Fruit fly (Drosophila melanogaster) whole organism, embryonic: ENCODE data around the gene t-Grip84.

Experiments used
- Abd-B ChIP-seq: fragments of 200-800 bp; sonication (Bioruptor generic); optimal IDR thresholded peaks from 2 replicates; lab custom pipeline; 2018; ENCODE audit warnings: missing biosample characterization, mild to moderate bottlenecking, missing genetic modification characterization, moderate library complexity
- Awh ChIP-seq: fragments of 200-800 bp; sonication (Bioruptor generic); IDR thresholded peaks from 2 replicates; pipeline ENCODE4, ENCODE4 v1.3.6; 2022; ENCODE audit warnings: missing biosample characterization, missing genetic modification characterization
- CG10321 ChIP-seq: fragments of 200-800 bp; sonication (Bioruptor generic); IDR thresholded peaks from 2 replicates; pipeline ENCODE4 v1.3.6; 2022; ENCODE audit warnings: missing biosample characterization, missing genetic modification characterization
- CG10979 ChIP-seq: fragments of 200-800 bp; sonication (Bioruptor generic); optimal IDR thresholded peaks from 2 replicates; lab custom pipeline; 2018; ENCODE audit warnings: missing biosample characterization, mild to moderate bottlenecking, missing genetic modification characterization, moderate library complexity
- CG17328 ChIP-seq: fragments of 200-800 bp; sonication (Bioruptor generic); IDR thresholded peaks from 2 replicates; pipeline ENCODE4 v1.3.6; 2022; ENCODE audit warnings: missing biosample characterization, missing genetic modification characterization
- CG18262 ChIP-seq: fragments of 200-800 bp; optimal IDR thresholded peaks from 3 replicates; lab custom pipeline; 2019; ENCODE audit warnings: missing biosample characterization, mild to moderate bottlenecking, missing genetic modification characterization, moderate library complexity
- CG18764 ChIP-seq: fragments of 200-800 bp; sonication (Bioruptor generic); optimal IDR thresholded peaks from 3 replicates; lab custom pipeline; 2016; ENCODE audit warnings: missing biosample characterization, missing genetic modification characterization
- CG2678 ChIP-seq: fragments of 200-800 bp; sonication (Bioruptor generic); optimal IDR thresholded peaks from 3 replicates; lab custom pipeline; 2019; ENCODE audit warnings: missing biosample characterization, mild to moderate bottlenecking, missing genetic modification characterization, moderate library complexity
- CG2875 ChIP-seq: fragments of 200-800 bp; sonication (Bioruptor generic); optimal IDR thresholded peaks from 2 replicates; lab custom pipeline; 2017; ENCODE audit warnings: missing biosample characterization, mild to moderate bottlenecking, missing genetic modification characterization, missing genetic modification reagents
- CG30403 ChIP-seq: fragments of 200-800 bp; sonication (Bioruptor generic); optimal IDR thresholded peaks from 3 replicates; lab custom pipeline; 2016; ENCODE audit warnings: missing biosample characterization, missing genetic modification characterization
- CG32772 ChIP-seq: fragments of 200-800 bp; sonication (Bioruptor generic); IDR thresholded peaks from 2 replicates; pipeline ENCODE4 v1.3.6; 2022; ENCODE audit warnings: missing biosample characterization, missing genetic modification characterization
- CG34376 ChIP-seq: fragments of 200-800 bp; sonication (Bioruptor generic); optimal IDR thresholded peaks from 2 replicates; lab custom pipeline; 2018; ENCODE audit warnings: missing biosample characterization, mild to moderate bottlenecking, missing genetic modification characterization
- CG3995 ChIP-seq: fragments of 200-800 bp; sonication (Bioruptor generic); optimal IDR thresholded peaks from 3 replicates; lab custom pipeline; 2016; ENCODE audit warnings: missing biosample characterization, missing genetic modification characterization
- CG6254 ChIP-seq: fragments of 200-800 bp; sonication (Bioruptor generic); optimal IDR thresholded peaks from 3 replicates; lab custom pipeline; 2017; ENCODE audit warnings: mild to moderate bottlenecking, missing biosample characterization, missing genetic modification reagents, missing genetic modification characterization
- CG9609 ChIP-seq: fragments of 200-800 bp; sonication (Bioruptor generic); optimal IDR thresholded peaks from 3 replicates; lab custom pipeline; 2016; ENCODE audit warnings: missing biosample characterization, missing genetic modification characterization
- CoRest ChIP-seq: fragments of 200-800 bp; sonication (Bioruptor generic); optimal IDR thresholded peaks from 3 replicates; lab custom pipeline; 2018; ENCODE audit warnings: missing biosample characterization, mild to moderate bottlenecking, missing genetic modification characterization, moderate library complexity
- D ChIP-seq, 2 experiments: fragments of 200-800 bp in 1 of 2; fragments of >200 bp in 1 of 2; sonication (Bioruptor generic) in 1 of 2; optimal IDR thresholded peaks; 2 replicates in 1 of 2; 3 replicates in 1 of 2; lab custom pipeline; 2017; ENCODE audit warnings: mild to moderate bottlenecking in 1 of 2, missing biosample characterization in 1 of 2, missing genetic modification characterization in 1 of 2, missing genetic modification reagents in 1 of 2
- Deaf1 ChIP-seq: fragments of 200-800 bp; optimal IDR thresholded peaks from 3 replicates; lab custom pipeline; 2019; ENCODE audit warnings: missing biosample characterization, mild to moderate bottlenecking, missing genetic modification characterization, moderate library complexity
- Doc2 ChIP-seq: fragments of 200-800 bp; sonication (Bioruptor generic); IDR thresholded peaks from 2 replicates; pipeline ENCODE4 v1.3.6; 2022; ENCODE audit warnings: missing biosample characterization, missing genetic modification characterization
- Hmx ChIP-seq: fragments of 200-800 bp; sonication (Bioruptor generic); optimal IDR thresholded peaks from 2 replicates; lab custom pipeline; 2016; ENCODE audit warnings: missing biosample characterization, missing genetic modification characterization
- Hr3 ChIP-seq: fragments of 200-800 bp; sonication (Bioruptor generic); optimal IDR thresholded peaks from 3 replicates; lab custom pipeline; 2016; ENCODE audit warnings: missing biosample characterization, missing genetic modification characterization
- Med ChIP-seq: fragments of 200-800 bp; sonication (Bioruptor generic); peaks from one replicate; lab custom pipeline; 2016; ENCODE audit warnings: missing biosample characterization, missing genetic modification characterization, mild to moderate bottlenecking, inconsistent platforms, moderate library complexity
- Pdp1 ChIP-seq, 2 experiments: fragments of 200-800 bp; sonication (Bioruptor generic); optimal IDR thresholded peaks; 3 replicates each; lab custom pipeline; 2016; ENCODE audit warnings: missing biosample characterization in 2 of 2, missing genetic modification characterization in 2 of 2, mild to moderate bottlenecking in 1 of 2, moderate library complexity in 1 of 2
- Ptx1 ChIP-seq: fragments of 200-800 bp; sonication (Bioruptor generic); IDR thresholded peaks from 2 replicates; pipeline ENCODE4 v1.3.6; 2022; ENCODE audit warnings: missing biosample characterization, missing genetic modification characterization
- Sin3A ChIP-seq: fragments of >200 bp; optimal IDR thresholded peaks from 2 replicates; lab custom pipeline; 2018
- Sox100B ChIP-seq: fragments of 200-800 bp; sonication (Bioruptor generic); optimal IDR thresholded peaks from 3 replicates; lab custom pipeline; 2018; ENCODE audit warnings: missing biosample characterization, mild to moderate bottlenecking, missing genetic modification characterization
- Sox102F ChIP-seq: fragments of 200-800 bp; sonication (Bioruptor generic); optimal IDR thresholded peaks from 2 replicates; lab custom pipeline; 2018; ENCODE audit warnings: missing biosample characterization, mild to moderate bottlenecking, missing genetic modification characterization, moderate library complexity
- Sry-δ ChIP-seq: fragments of 200-800 bp; sonication (Bioruptor generic); optimal IDR thresholded peaks from 2 replicates; lab custom pipeline; 2016; ENCODE audit warnings: missing biosample characterization, missing genetic modification characterization
- Trl ChIP-seq, 3 experiments: fragments of >200 bp in 2 of 3; fragments of 200-800 bp in 1 of 3; sonication (Bioruptor generic) in 1 of 3; optimal IDR thresholded peaks; 2 replicates in 1 of 3; 3 replicates in 2 of 3; lab custom pipeline; 2016 to 2017; ENCODE audit warnings: missing biosample characterization in 1 of 3, missing genetic modification characterization in 1 of 3
- Vsx1 ChIP-seq: fragments of 200-800 bp; sonication (Bioruptor generic); optimal IDR thresholded peaks from 2 replicates; lab custom pipeline; 2017; ENCODE audit warnings: missing biosample characterization, mild to moderate bottlenecking, missing genetic modification characterization, missing genetic modification reagents
- bsh ChIP-seq, 2 experiments: fragments of 200-800 bp; sonication (Bioruptor generic); optimal IDR thresholded peaks; 2 replicates each; lab custom pipeline; 2017 to 2018; ENCODE audit warnings: mild to moderate bottlenecking in 2 of 2, missing biosample characterization in 2 of 2, missing genetic modification characterization in 2 of 2, moderate library complexity in 1 of 2
- chif ChIP-seq, 2 experiments: fragments of 200-800 bp; sonication (Bioruptor generic); optimal IDR thresholded peaks; 3 replicates each; lab custom pipeline; 2016; ENCODE audit warnings: missing biosample characterization in 2 of 2, missing genetic modification characterization in 2 of 2
- croc ChIP-seq: fragments of 200-800 bp; sonication (Bioruptor generic); conservative IDR thresholded peaks from 3 replicates; pipeline ENCODE4 v1.3.6; 2022; ENCODE audit warnings: missing biosample characterization, missing genetic modification characterization
- dpn ChIP-seq, 2 experiments: fragments of 200-800 bp; sonication (Bioruptor generic); optimal IDR thresholded peaks; 3 replicates each; lab custom pipeline; 2016; ENCODE audit warnings: missing biosample characterization in 2 of 2, missing genetic modification characterization in 2 of 2
- grn ChIP-seq: fragments of 200-800 bp; sonication (Bioruptor generic); optimal IDR thresholded peaks from 3 replicates; lab custom pipeline; 2017; ENCODE audit warnings: missing biosample characterization, missing genetic modification characterization
- her ChIP-seq: fragments of 200-800 bp; sonication (Bioruptor generic); optimal IDR thresholded peaks from 2 replicates; lab custom pipeline; 2016; ENCODE audit warnings: missing biosample characterization, missing genetic modification characterization
- hkb ChIP-seq, 2 experiments: fragments of 200-800 bp in 1 of 2; fragments of >200 bp in 1 of 2; sonication (Bioruptor generic) in 1 of 2; IDR thresholded peaks in 1 of 2; optimal IDR thresholded peaks in 1 of 2; 2 replicates each; pipeline versions ENCODE4 v1.3.6 to Lab custom; 2017 to 2022; ENCODE audit warnings: missing biosample characterization in 1 of 2, missing genetic modification characterization in 1 of 2
- lmd ChIP-seq: fragments of 200-800 bp; sonication (Bioruptor generic); IDR thresholded peaks from 2 replicates; pipeline ENCODE4 v1.3.6; 2022; ENCODE audit warnings: missing biosample characterization, missing genetic modification characterization
- nmo ChIP-seq: fragments of 200-800 bp; sonication (Bioruptor generic); optimal IDR thresholded peaks from 2 replicates; lab custom pipeline; 2018; ENCODE audit warnings: missing biosample characterization, mild to moderate bottlenecking, missing genetic modification characterization, moderate library complexity
- org-1 ChIP-seq: fragments of 200-800 bp; sonication (Bioruptor generic); optimal IDR thresholded peaks from 2 replicates; lab custom pipeline; 2017; ENCODE audit warnings: missing biosample characterization, missing genetic modification characterization
- pb ChIP-seq: fragments of 200-800 bp; sonication (Bioruptor generic); optimal IDR thresholded peaks from 3 replicates; lab custom pipeline; 2016; ENCODE audit warnings: missing biosample characterization, missing genetic modification characterization
- peb ChIP-seq: fragments of 200-800 bp; sonication (Bioruptor generic); IDR thresholded peaks from 2 replicates; pipeline ENCODE4 v1.3.6; 2022; ENCODE audit warnings: missing biosample characterization, missing genetic modification characterization
- pros ChIP-seq: fragments of 200-800 bp; sonication (Bioruptor generic); optimal IDR thresholded peaks from 3 replicates; lab custom pipeline; 2019; ENCODE audit warnings: missing biosample characterization, mild to moderate bottlenecking, missing genetic modification characterization, moderate library complexity
- pum ChIP-seq: fragments of 200-800 bp; sonication (Bioruptor generic); optimal IDR thresholded peaks from 2 replicates; lab custom pipeline; 2016; ENCODE audit warnings: missing biosample characterization, missing genetic modification characterization
- slbo ChIP-seq: fragments of 200-800 bp; sonication (Bioruptor generic); IDR thresholded peaks from 2 replicates; pipeline ENCODE4 v1.3.6; 2022; ENCODE audit warnings: missing biosample characterization, missing genetic modification characterization
- tup ChIP-seq: fragments of 200-800 bp; sonication (Bioruptor generic); optimal IDR thresholded peaks from 2 replicates; lab custom pipeline; 2016; ENCODE audit warnings: missing biosample characterization, mild to moderate bottlenecking, missing genetic modification characterization, moderate library complexity
- zen2 ChIP-seq: fragments of 200-800 bp; sonication (Bioruptor generic); IDR thresholded peaks from 3 replicates; pipeline ENCODE4 v1.3.6; 2022; ENCODE audit warnings: missing biosample characterization, missing genetic modification characterization; ENCODE audit not compliant: partially characterized antibody

Gene t-Grip84

DNA sequence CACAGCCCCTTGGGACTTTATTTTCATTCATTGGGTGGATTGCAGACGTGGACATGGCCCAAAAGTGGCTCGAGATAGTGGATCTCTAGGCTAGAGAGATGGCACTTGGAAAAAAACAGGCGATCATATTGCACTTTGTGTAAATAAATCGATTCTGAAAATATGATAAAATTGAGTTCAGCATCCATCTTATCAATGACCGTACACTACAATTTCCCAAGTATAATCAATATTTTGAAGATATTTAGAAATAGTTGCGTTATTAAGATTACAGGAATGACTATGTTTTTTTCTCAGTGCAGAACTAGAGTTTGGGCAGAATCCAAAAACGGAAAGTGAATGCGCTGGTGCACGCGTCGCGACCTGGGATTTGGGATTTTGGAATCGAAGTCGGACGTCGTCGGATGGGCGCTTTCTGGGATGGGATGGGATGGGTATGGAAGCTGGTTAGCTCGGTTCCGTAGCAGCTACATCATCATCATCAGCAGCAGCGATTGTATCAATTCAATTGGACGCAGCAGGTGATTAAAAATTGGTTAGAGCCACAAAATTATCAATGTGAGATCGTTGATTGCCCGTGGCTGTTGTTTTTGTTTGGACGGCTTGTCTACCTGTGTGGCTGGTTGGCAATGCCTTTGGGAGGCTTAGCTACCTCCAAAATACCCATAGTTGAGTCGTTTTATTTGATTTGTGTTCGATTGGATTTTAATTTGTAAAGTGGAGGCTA, 44.1 kb upstream of the t-Grip84 start (continued):
- TF ChIP-seq croc (peak; percentile 30; the same call in 2 of the 3 replicates), slbo (GFP tag; lab: Robert Waterston, UW) (no peak), CG17328 (GFP tag; lab: Robert Waterston, UW) (0 out of 2 replicates have a peak, but pooled peaks have one; percentile 37), Pdp1 (GFP tag; optimal IDR thresholded peaks at IDR 0.05; lab: Kevin White, UChicago) (peak in 1 of 2 experiments; percentile 25), Sox100B (peak; percentile 46), pros (GFP tag; lab: Kevin White, UChicago) (no peak), grn (GFP tag; lab: Kevin White, UChicago) (peak; percentile 83), bsh (GFP tag; optimal IDR thresholded peaks at IDR 0.05; lab: Kevin White, UChicago) (peak in 1 of 2 experiments; percentile 68), tup (no peak), Med (GFP tag; lab: Kevin White, UChicago) (peak; percentile 76), lmd (GFP tag; lab: Robert Waterston, UW) (peak; percentile 50; the same call in 1 of the 2 replicates), Ptx1 (peak; percentile 61), hkb (optimal IDR thresholded peaks at IDR 0.05; lab: Kevin White, UChicago) (no peak), hkb (GFP tag; IDR thresholded peaks at IDR 0.05; lab: Robert Waterston, UW) (peak; percentile 53; the same call in 1 of the 2 replicates), Abd-B (peak; percentile 11), CG32772 (GFP tag; lab: Robert Waterston, UW) (peak; percentile 35; the same call in 1 of the 2 replicates), Doc2 (GFP tag; lab: Robert Waterston, UW) (no peak), CG34376 (GFP tag; lab: Kevin White, UChicago) (no peak), Deaf1 (tag; lab: Kevin White, UChicago) (peak; percentile 2), CG9609 (GFP tag; lab: Kevin White, UChicago) (no peak), org-1 (GFP tag; lab: Kevin White, UChicago) (peak; percentile 2), Vsx1 (GFP tag; lab: Kevin White, UChicago) (no peak), Sry-δ (GFP tag; lab: Kevin White, UChicago) (peak; percentile 6), her (GFP tag; lab: Kevin White, UChicago) (no peak), CG18262 (peak; percentile 72), CG18764 (GFP tag; lab: Kevin White, UChicago) (no peak), pb (GFP tag; lab: Kevin White, UChicago) (peak; percentile 6), Hmx (GFP tag; lab: Kevin White, UChicago) (no peak), Trl (optimal IDR thresholded peaks at IDR 0.05; lab: Kevin White, UChicago) (no peak), Trl (GFP tag; optimal IDR thresholded peaks at IDR 0.05; lab: Kevin White, UChicago) (peak; percentile 20), dpn (GFP tag; optimal IDR thresholded peaks at IDR 0.05; lab: Kevin White, UChicago) (peak in 1 of 2 experiments; percentile 24), CG30403 (GFP tag; lab: Kevin White, UChicago) (peak; percentile 42), CG2678 (tag; lab: Kevin White, UChicago) (peak; percentile 55), CG10979 (tag; lab: Kevin White, UChicago) (peak; percentile 70), Hr3 (peak; percentile 21), CG3995 (GFP tag; lab: Kevin White, UChicago) (no peak), CG10321 (GFP tag; lab: Robert Waterston, UW) (no peak), CoRest (tag; lab: Kevin White, UChicago) (peak; percentile 38), Sox102F (peak; percentile 56), chif (GFP tag; optimal IDR thresholded peaks at IDR 0.05; lab: Kevin White, UChicago) (peak in 1 of 2 experiments; percentile 29), D (optimal IDR thresholded peaks at IDR 0.05; lab: Kevin White, UChicago) (no peak), D (GFP tag; optimal IDR thresholded peaks at IDR 0.05; lab: Kevin White, UChicago) (peak; percentile 44), CG6254 (peak; percentile 35), CG2875 (GFP tag; lab: Kevin White, UChicago) (no peak), peb (peak; percentile 34; the same call in 1 of the 2 replicates), Sin3A (lab: Kevin White, UChicago) (no peak), pum (GFP tag; lab: Kevin White, UChicago) (peak; percentile 37), nmo (GFP tag; lab: Kevin White, UChicago) (peak; percentile 74), Awh (GFP tag; lab: Robert Waterston, UW) (peak; percentile 73), zen2 (GFP tag; lab: Robert Waterston, UW) (no peak)
